Worm (Caenorhabditis elegans) whole organism, mixed stage, embryonic: ENCODE measurements around the gene ZC404.15.

Experiments used
- cnd-1 ChIP-seq: fragments of 200-800 bp; sonication (Bioruptor generic); optimal IDR thresholded peaks from 2 replicates; lab custom pipeline; 2018; ENCODE audit warnings: mild to moderate bottlenecking, missing genetic modification characterization, missing compliant biosample characterization
- drap-1 ChIP-seq: fragments of 200-800 bp; sonication (Bioruptor generic); optimal IDR thresholded peaks from 3 replicates; lab custom pipeline; 2018; ENCODE audit warnings: mild to moderate bottlenecking, missing genetic modification characterization, missing compliant biosample characterization
- elt-1 ChIP-seq: sonication (generic microtip); optimal IDR thresholded peaks from 2 replicates; lab custom pipeline; 2017; ENCODE audit warnings: missing genetic modification characterization, mild to moderate bottlenecking, missing compliant biosample characterization, antibody characterized with exemption, moderate library complexity, borderline replicate concordance; ENCODE audit not compliant: insufficient read depth
- lin-13 ChIP-seq: fragments of 150-350 bp; optimal IDR thresholded peaks from 2 replicates; lab custom pipeline; 2014; ENCODE audit warnings: missing biosample characterization, missing genetic modification characterization
- lsy-2 ChIP-seq: fragments of 150-350 bp; optimal IDR thresholded peaks from 2 replicates; lab custom pipeline; 2014; ENCODE audit warnings: missing biosample characterization, missing genetic modification characterization
- mab-5 ChIP-seq: fragments of 150-350 bp; optimal IDR thresholded peaks from 2 replicates; lab custom pipeline; 2014; ENCODE audit warnings: missing biosample characterization, missing genetic modification characterization
- mep-1 ChIP-seq: fragments of 150-350 bp; optimal IDR thresholded peaks from 2 replicates; lab custom pipeline; 2017; ENCODE audit warnings: missing biosample characterization, missing genetic modification reagents, missing genetic modification characterization, inconsistent platforms
- nhr-12 ChIP-seq: fragments of 150-350 bp; optimal IDR thresholded peaks from 2 replicates; lab custom pipeline; 2014; ENCODE audit warnings: missing biosample characterization, missing genetic modification characterization
- nhr-237 ChIP-seq: fragments of 150-350 bp; optimal IDR thresholded peaks from 2 replicates; lab custom pipeline; 2014; ENCODE audit warnings: missing biosample characterization, missing genetic modification characterization
- nhr-28 ChIP-seq: fragments of 150-350 bp; optimal IDR thresholded peaks from 2 replicates; lab custom pipeline; 2014; ENCODE audit warnings: missing biosample characterization, missing genetic modification characterization
- unc-39 ChIP-seq: fragments of 150-350 bp; optimal IDR thresholded peaks from 2 replicates; lab custom pipeline; 2014; ENCODE audit warnings: missing biosample characterization, missing genetic modification characterization
- unc-62 ChIP-seq: fragments of 150-350 bp; optimal IDR thresholded peaks from 2 replicates; lab custom pipeline; 2014; ENCODE audit warnings: missing biosample characterization, missing genetic modification reagents, missing genetic modification characterization
- zip-8 ChIP-seq: fragments of 150-350 bp; optimal IDR thresholded peaks from 2 replicates; lab custom pipeline; 2014; ENCODE audit warnings: missing biosample characterization, missing genetic modification characterization
- ztf-11 ChIP-seq: fragments of 150-350 bp; optimal IDR thresholded peaks from 2 replicates; lab custom pipeline; 2014; ENCODE audit warnings: missing biosample characterization, missing genetic modification characterization

DNA sequence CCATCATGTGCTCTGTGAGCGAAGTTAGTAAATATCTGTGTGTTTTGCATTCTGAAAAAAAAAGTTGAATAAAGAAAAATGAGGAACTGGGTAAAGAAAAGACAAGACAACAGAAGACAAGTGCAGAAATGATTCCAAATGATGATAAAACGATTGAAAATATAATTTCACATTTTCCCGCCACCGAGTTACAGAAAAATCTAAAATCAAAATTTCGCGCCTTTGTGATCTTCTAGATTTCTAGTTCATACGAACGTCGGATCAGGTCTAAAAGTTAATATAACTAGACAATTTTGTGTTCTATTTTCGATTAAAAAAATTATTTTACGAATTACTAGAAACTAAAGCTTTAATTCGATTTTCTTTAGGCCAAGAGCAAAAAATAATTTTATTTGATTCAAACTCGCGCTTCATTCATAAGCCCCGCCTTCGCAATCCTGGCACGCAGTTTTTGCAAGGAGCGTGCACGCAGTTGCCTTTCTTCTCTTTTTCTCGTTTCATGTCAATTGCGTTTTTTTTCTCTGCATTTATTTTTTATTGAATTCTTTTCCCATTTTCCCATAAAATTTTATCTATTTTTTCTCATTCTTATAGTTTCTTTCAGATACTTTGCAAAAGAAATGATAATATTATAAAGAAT lies 4.7 kb downstream of the ZC404.15 start, which contains the start of the genes spn-4 and spe-39:
- TF ChIP-seq elt-1 (peak; percentile 6), drap-1 (GFP tag; lab: Kevin White, UChicago) (no peak), ztf-11 (tag; lab: Kevin White, UChicago) (peak; percentile 50), cnd-1 (tag; lab: Kevin White, UChicago) (no peak), lsy-2 (tag; lab: Kevin White, UChicago) (peak; percentile 49), unc-62 (no peak), nhr-237 (peak; percentile 47), mep-1 (peak; percentile 69), mab-5 (tag; lab: Kevin White, UChicago) (peak; percentile 48), zip-8 (tag; lab: Kevin White, UChicago) (no peak), nhr-12 (tag; lab: Kevin White, UChicago) (peak; percentile 38), unc-39 (tag; lab: Kevin White, UChicago) (no peak), lin-13 (peak; percentile 44), nhr-28 (no peak)
